Worm (Caenorhabditis elegans) whole organism, mixed stage, embryonic: ENCODE results near the gene rnh-1.1.

Experiments
- blmp-1 ChIP-seq: fragments of 150-350 bp; optimal IDR thresholded peaks from 2 replicates; lab custom pipeline; 2014; ENCODE audit warnings: missing biosample characterization, missing genetic modification characterization
- elt-3 ChIP-seq: fragments of 150-350 bp; optimal IDR thresholded peaks from 2 replicates; lab custom pipeline; 2014; ENCODE audit warnings: missing biosample characterization, missing genetic modification characterization
- mab-5 ChIP-seq: fragments of 150-350 bp; optimal IDR thresholded peaks from 2 replicates; lab custom pipeline; 2014; ENCODE audit warnings: missing biosample characterization, missing genetic modification characterization
- mep-1 ChIP-seq: fragments of 150-350 bp; optimal IDR thresholded peaks from 2 replicates; lab custom pipeline; 2017; ENCODE audit warnings: missing biosample characterization, missing genetic modification reagents, missing genetic modification characterization, inconsistent platforms
- nhr-12 ChIP-seq: fragments of 150-350 bp; optimal IDR thresholded peaks from 2 replicates; lab custom pipeline; 2014; ENCODE audit warnings: missing biosample characterization, missing genetic modification characterization
- nhr-76 ChIP-seq: sonication (generic microtip); optimal IDR thresholded peaks from 2 replicates; lab custom pipeline; 2017; ENCODE audit warnings: missing biosample characterization, missing genetic modification characterization
- pha-4 ChIP-seq: fragments of 150-350 bp; optimal IDR thresholded peaks from 2 replicates; lab custom pipeline; 2018; ENCODE audit warnings: missing biosample characterization, missing genetic modification reagents, missing genetic modification characterization
- snpc-4 ChIP-seq: fragments of 150-350 bp; optimal IDR thresholded peaks from 2 replicates; lab custom pipeline; 2014; ENCODE audit warnings: missing biosample characterization, missing genetic modification characterization
- sptf-1 ChIP-seq: sonication (generic microtip); optimal IDR thresholded peaks from 2 replicates; lab custom pipeline; 2017; ENCODE audit warnings: mild to moderate bottlenecking, missing genetic modification characterization, moderate library complexity, missing compliant biosample characterization
- unc-120 ChIP-seq: sonication (generic microtip); optimal IDR thresholded peaks from 2 replicates; lab custom pipeline; 2017; ENCODE audit warnings: missing genetic modification characterization, missing compliant biosample characterization; ENCODE audit not compliant: poor library complexity, severe bottlenecking
- unc-39 ChIP-seq: fragments of 150-350 bp; optimal IDR thresholded peaks from 2 replicates; lab custom pipeline; 2014; ENCODE audit warnings: missing biosample characterization, missing genetic modification characterization
- unc-62 ChIP-seq: fragments of 150-350 bp; optimal IDR thresholded peaks from 2 replicates; lab custom pipeline; 2014; ENCODE audit warnings: missing biosample characterization, missing genetic modification reagents, missing genetic modification characterization
- ztf-11 ChIP-seq: fragments of 150-350 bp; optimal IDR thresholded peaks from 2 replicates; lab custom pipeline; 2014; ENCODE audit warnings: missing biosample characterization, missing genetic modification characterization

- no peak for TF ChIP-seq ztf-11 (tag; lab: Kevin White, UChicago)
- no peak for TF ChIP-seq nhr-12 (tag; lab: Kevin White, UChicago)
- TF ChIP-seq unc-39 (tag; lab: Kevin White, UChicago), result no peak
- TF ChIP-seq snpc-4 (tag; lab: Kevin White, UChicago), result no peak
- no peak for TF ChIP-seq elt-3
- no peak for TF ChIP-seq sptf-1 (tag; lab: Kevin White, UChicago)
- TF ChIP-seq mep-1 (tag; lab: Kevin White, UChicago), result no peak
- no peak for TF ChIP-seq blmp-1
- TF ChIP-seq pha-4 (tag; lab: Kevin White, UChicago), result no peak
- no peak for TF ChIP-seq nhr-76 (tag; lab: Kevin White, UChicago)
- TF ChIP-seq unc-120 (tag; lab: Kevin White, UChicago), result no peak
- TF ChIP-seq unc-62 (GFP tag; lab: Kevin White, UChicago), result no peak
- TF ChIP-seq mab-5 (tag; lab: Kevin White, UChicago), result no peak
Measured at ce11 chrII:7496070-7496469, 29.5 kb upstream of the rnh-1.1 start, which contains the start of gene spi-1.
